Fruit fly (Drosophila melanogaster) whole organism, pupa: ENCODE results near the gene CG9121.

Experiments
- CG10348 ChIP-seq: fragments of 200-800 bp; sonication (Bioruptor generic); IDR thresholded peaks from 2 replicates; pipeline ENCODE4 v1.3.6; 2022; ENCODE audit warnings: missing biosample characterization, missing genetic modification characterization
- CG12605 ChIP-seq: fragments of 200-800 bp; sonication (Bioruptor generic); IDR thresholded peaks from 2 replicates; pipeline ENCODE4 v1.3.6; 2022; ENCODE audit warnings: missing biosample characterization, missing genetic modification characterization
- CG13204 ChIP-seq: fragments of 200-800 bp; sonication (Bioruptor generic); optimal IDR thresholded peaks from 2 replicates; lab custom pipeline; 2018; ENCODE audit warnings: missing biosample characterization, mild to moderate bottlenecking, missing genetic modification characterization, moderate library complexity
- CG14655 ChIP-seq: fragments of 200-800 bp; sonication (Bioruptor generic); optimal IDR thresholded peaks from 3 replicates; lab custom pipeline; 2017; ENCODE audit warnings: mild to moderate bottlenecking, missing biosample characterization, missing genetic modification reagents, missing genetic modification characterization
- CG15710 ChIP-seq: fragments of 200-800 bp; sonication (Bioruptor generic); optimal IDR thresholded peaks from 2 replicates; lab custom pipeline; 2018; ENCODE audit warnings: missing biosample characterization, mild to moderate bottlenecking, missing genetic modification characterization, moderate library complexity
- CG17806 ChIP-seq: fragments of 200-800 bp; sonication (Bioruptor generic); optimal IDR thresholded peaks from 2 replicates; lab custom pipeline; 2018; ENCODE audit warnings: missing biosample characterization, mild to moderate bottlenecking, missing genetic modification characterization, moderate library complexity
- CG32121 ChIP-seq: fragments of 200-800 bp; sonication (Bioruptor generic); IDR thresholded peaks from 2 replicates; pipeline ENCODE4 v1.3.6; 2022; ENCODE audit warnings: missing biosample characterization, missing genetic modification characterization
- CG34367 ChIP-seq: fragments of 200-800 bp; sonication (Bioruptor generic); optimal IDR thresholded peaks from 2 replicates; lab custom pipeline; 2018; ENCODE audit warnings: missing biosample characterization, mild to moderate bottlenecking, missing genetic modification characterization
- CG4496 ChIP-seq: fragments of 200-800 bp; sonication (Bioruptor generic); IDR thresholded peaks from 3 replicates; pipeline ENCODE4 v1.3.6; 2022; ENCODE audit warnings: missing biosample characterization, missing genetic modification characterization
- CG8159 ChIP-seq: fragments of 200-800 bp; sonication (Bioruptor generic); optimal IDR thresholded peaks from 3 replicates; lab custom pipeline; 2018; ENCODE audit warnings: missing biosample characterization, mild to moderate bottlenecking, missing genetic modification characterization, moderate library complexity
- CG8301 ChIP-seq: fragments of 200-800 bp; sonication (Bioruptor generic); optimal IDR thresholded peaks from 2 replicates; lab custom pipeline; 2018; ENCODE audit warnings: missing biosample characterization, mild to moderate bottlenecking, missing genetic modification characterization
- CG9948 ChIP-seq: fragments of 200-800 bp; sonication (Bioruptor generic); optimal IDR thresholded peaks from 2 replicates; lab custom pipeline; 2018; ENCODE audit warnings: missing biosample characterization, mild to moderate bottlenecking, missing genetic modification characterization, moderate library complexity
- D1 ChIP-seq: fragments of 200-800 bp; sonication (Bioruptor generic); optimal IDR thresholded peaks from 2 replicates; lab custom pipeline; 2018; ENCODE audit warnings: missing biosample characterization, mild to moderate bottlenecking, missing genetic modification characterization, moderate library complexity
- EcR ChIP-seq: fragments of 200-800 bp; sonication (Bioruptor generic); optimal IDR thresholded peaks from 3 replicates; lab custom pipeline; 2019; ENCODE audit warnings: missing biosample characterization, missing genetic modification characterization, mild to moderate bottlenecking, moderate library complexity, missing genetic modification reagents
- Ets98B ChIP-seq: fragments of 200-800 bp; sonication (Bioruptor generic); IDR thresholded peaks from 2 replicates; pipeline ENCODE4 v1.3.6; 2022; ENCODE audit warnings: missing biosample characterization, missing genetic modification characterization
- Pif1A ChIP-seq: fragments of 200-800 bp; sonication (Bioruptor generic); optimal IDR thresholded peaks from 3 replicates; lab custom pipeline; 2016; ENCODE audit warnings: missing biosample characterization, missing genetic modification characterization
- Pif1B ChIP-seq: fragments of 200-800 bp; sonication (Bioruptor generic); optimal IDR thresholded peaks from 3 replicates; lab custom pipeline; 2016; ENCODE audit warnings: missing biosample characterization, missing genetic modification characterization
- Snoo ChIP-seq: fragments of 200-800 bp; sonication (Bioruptor generic); optimal IDR thresholded peaks from 3 replicates; lab custom pipeline; 2017; ENCODE audit warnings: missing biosample characterization, mild to moderate bottlenecking, missing genetic modification characterization, inconsistent platforms
- fd96Ca ChIP-seq: fragments of 200-800 bp; sonication (Bioruptor generic); IDR thresholded peaks from 3 replicates; pipeline ENCODE4 v1.3.6; 2022; ENCODE audit warnings: missing biosample characterization, missing genetic modification characterization
- gl ChIP-seq: fragments of 200-800 bp; sonication (Bioruptor generic); optimal IDR thresholded peaks from 2 replicates; lab custom pipeline; 2018; ENCODE audit warnings: missing biosample characterization, mild to moderate bottlenecking, missing genetic modification characterization
- rn ChIP-seq: fragments of 200-800 bp; sonication (Bioruptor generic); IDR thresholded peaks from 2 replicates; pipeline ENCODE4 v1.3.6; 2022; ENCODE audit warnings: missing biosample characterization, missing genetic modification characterization

The CG9121 gene

DNA sequence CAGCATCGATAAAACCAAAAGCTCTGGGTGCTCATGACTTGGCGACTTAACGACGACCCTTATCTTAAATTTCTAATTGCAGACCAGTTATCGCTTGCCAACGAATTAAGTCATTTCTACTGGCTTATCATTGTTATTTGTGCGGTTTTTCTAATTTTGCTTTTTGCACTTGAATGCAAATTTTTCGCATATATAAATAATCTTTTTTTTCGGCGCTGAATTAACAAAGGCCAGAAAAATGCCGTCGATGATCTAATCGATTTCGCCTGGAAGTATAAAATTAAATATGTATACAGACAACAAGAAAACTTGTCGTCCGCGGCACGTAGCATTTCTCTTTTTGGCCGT is 49.3 kb downstream of the CG9121 start:
- no peak for TF ChIP-seq Ets98B (GFP tag; lab: Robert Waterston, UW)
- TF ChIP-seq CG14655 = no peak

DNA sequence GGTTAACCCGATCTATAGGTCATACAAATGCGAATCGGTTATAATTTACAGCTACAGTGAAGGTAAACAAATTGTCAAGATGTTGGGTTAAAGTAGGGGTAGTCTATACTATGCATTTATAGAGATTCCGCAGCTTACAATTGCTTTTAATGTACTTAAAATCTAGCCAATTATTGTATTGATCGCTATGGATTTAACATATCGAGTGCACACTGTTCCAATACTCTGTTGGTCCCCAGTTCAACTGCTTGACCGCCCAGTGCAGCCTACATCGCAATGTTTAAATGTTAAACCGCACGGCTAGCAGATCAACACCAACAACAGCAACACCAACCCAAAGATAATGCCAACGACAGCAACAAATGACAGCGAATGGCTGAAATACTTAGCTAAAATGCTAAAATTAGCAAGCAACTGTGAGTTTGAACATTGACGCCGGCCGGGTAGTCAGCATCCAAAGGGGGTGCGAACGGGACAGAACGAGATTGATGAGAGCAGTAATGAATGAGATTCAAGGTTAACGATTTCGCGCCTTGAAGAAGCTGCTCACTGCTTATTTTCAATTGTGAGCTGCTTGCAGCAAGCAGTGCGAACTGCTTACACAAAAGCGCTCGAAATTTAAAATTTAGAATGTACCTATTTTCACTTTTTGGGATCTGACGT is 49.8 kb downstream of the CG9121 start:
- TF ChIP-seq CG9948 (tag; lab: Kevin White, UChicago) (no peak), CG8159 (tag; lab: Kevin White, UChicago) (no peak), CG13204 (no peak), CG10348 (GFP tag; lab: Robert Waterston, UW) (peak; percentile 42), CG4496 (GFP tag; lab: Robert Waterston, UW) (peak; percentile 70), D1 (tag; lab: Kevin White, UChicago) (no peak), CG17806 (tag; lab: Kevin White, UChicago) (no peak), CG32121 (GFP tag; lab: Robert Waterston, UW) (peak; percentile 33; the same call in 1 of the 2 replicates), Snoo (tag; lab: Kevin White, UChicago) (no peak), Ets98B (GFP tag; lab: Robert Waterston, UW) (peak; percentile 59), EcR (no peak), CG8301 (tag; lab: Kevin White, UChicago) (no peak), CG34367 (no peak), rn (peak; percentile 41; the same call in 1 of the 2 replicates), gl (tag; lab: Kevin White, UChicago) (no peak), Pif1A (no peak), fd96Ca (GFP tag; lab: Robert Waterston, UW) (peak; percentile 60; the same call in 2 of the 3 replicates), CG15710 (tag; lab: Kevin White, UChicago) (no peak)

dm6 chr2L:5000287-5000871 is 50.5 kb downstream of the CG9121 start:
- TF ChIP-seq fd96Ca (GFP tag; lab: Robert Waterston, UW) (peak; percentile 69), CG15710 (tag; lab: Kevin White, UChicago) (peak; percentile 93), EcR (peak; percentile 47), gl (tag; lab: Kevin White, UChicago) (peak; percentile 66), Pif1A (peak; percentile 87), CG4496 (GFP tag; lab: Robert Waterston, UW) (peak; percentile 63), Pif1B (GFP tag; lab: Kevin White, UChicago) (peak; percentile 85), CG17806 (tag; lab: Kevin White, UChicago) (peak; percentile 83), CG34367 (peak; percentile 85), CG32121 (GFP tag; lab: Robert Waterston, UW) (peak; percentile 32), CG9948 (tag; lab: Kevin White, UChicago) (peak; percentile 87), CG12605 (GFP tag; lab: Robert Waterston, UW) (peak; percentile 59; the same call in 1 of the 2 replicates), CG8159 (tag; lab: Kevin White, UChicago) (peak; percentile 91), CG14655 (peak; percentile 84), D1 (tag; lab: Kevin White, UChicago) (peak; percentile 85), CG10348 (GFP tag; lab: Robert Waterston, UW) (no peak), rn (0 out of 2 replicates have a peak, but pooled peaks have one; percentile 7), CG8301 (tag; lab: Kevin White, UChicago) (peak; percentile 70), Ets98B (GFP tag; lab: Robert Waterston, UW) (peak; percentile 66), Snoo (tag; lab: Kevin White, UChicago) (peak; percentile 73), CG13204 (peak; percentile 83)
- TF ChIP-seq, all 21 proteins: peak for 20

dm6 chr2L:4999389-5000032 is 51.4 kb downstream of the CG9121 start:
- TF ChIP-seq CG14655 (peak; percentile 84), CG9948 (tag; lab: Kevin White, UChicago) (peak; percentile 53), Pif1B (GFP tag; lab: Kevin White, UChicago) (peak; percentile 65), CG10348 (GFP tag; lab: Robert Waterston, UW) (peak; percentile 36; the same call in 1 of the 2 replicates), CG8159 (tag; lab: Kevin White, UChicago) (peak; percentile 62), fd96Ca (GFP tag; lab: Robert Waterston, UW) (peak; percentile 92), CG12605 (GFP tag; lab: Robert Waterston, UW) (peak; percentile 60), Ets98B (GFP tag; lab: Robert Waterston, UW) (peak; percentile 90), Pif1A (peak; percentile 68), rn (peak; percentile 83), CG13204 (no peak), D1 (tag; lab: Kevin White, UChicago) (no peak), CG15710 (tag; lab: Kevin White, UChicago) (peak; percentile 52), CG34367 (peak; percentile 54), CG8301 (tag; lab: Kevin White, UChicago) (peak; percentile 78), CG17806 (tag; lab: Kevin White, UChicago) (peak; percentile 48), CG32121 (GFP tag; lab: Robert Waterston, UW) (peak; percentile 87), gl (tag; lab: Kevin White, UChicago) (no peak), EcR (peak; percentile 80), CG4496 (GFP tag; lab: Robert Waterston, UW) (peak; percentile 87), Snoo (tag; lab: Kevin White, UChicago) (peak; percentile 37)
- TF ChIP-seq, all 21 proteins: peak for 18
